Worm (Caenorhabditis elegans): ENCODE results near the gene C01G5.25.

The C01G5.25 gene

ce11 chrIV:6541435-6541834 lies at the start of gene C01G5.25:
Gene C01G5.25 (plus strand): TSS chrIV:6541684.
- TF ChIP-seq him-1 (tag; optimal IDR thresholded peaks at IDR 0.05): no peak
- TF ChIP-seq W03F9.2 (tag; optimal IDR thresholded peaks at IDR 0.05): no peak
- TF ChIP-seq dao-5 (tag; optimal IDR thresholded peaks at IDR 0.05): no peak

- TF ChIP-seq dao-5 (tag; optimal IDR thresholded peaks at IDR 0.05) (no peak), W03F9.2 (tag; optimal IDR thresholded peaks at IDR 0.05) (no peak), him-1 (tag; optimal IDR thresholded peaks at IDR 0.05) (no peak)
Measured at ce11 chrIV:6491915-6492314, 49.6 kb upstream of the C01G5.25 start.

- TF ChIP-seq him-1 (tag; optimal IDR thresholded peaks at IDR 0.05) (no peak), W03F9.2 (tag; optimal IDR thresholded peaks at IDR 0.05) (no peak), dao-5 (tag; optimal IDR thresholded peaks at IDR 0.05) (no peak)
Measured at ce11 chrIV:6493299-6493698, 48.2 kb upstream of the C01G5.25 start, which contains the start of gene Y73B6BL.44. Gene Y73B6BL.44 (plus strand): TSS chrIV:6493599.

- TF ChIP-seq him-1 (tag; optimal IDR thresholded peaks at IDR 0.05) (no peak), W03F9.2 (tag; optimal IDR thresholded peaks at IDR 0.05) (no peak), dao-5 (tag; optimal IDR thresholded peaks at IDR 0.05) (no peak)
Measured at ce11 chrIV:6496103-6496502, 45.4 kb upstream of the C01G5.25 start.

ce11 chrIV:6500433-6500832 lies 41.1 kb upstream of the C01G5.25 start:
- TF ChIP-seq dao-5 (tag; optimal IDR thresholded peaks at IDR 0.05) (no peak), him-1 (tag; optimal IDR thresholded peaks at IDR 0.05) (no peak), W03F9.2 (tag; optimal IDR thresholded peaks at IDR 0.05) (no peak)

- TF ChIP-seq him-1 (tag; optimal IDR thresholded peaks at IDR 0.05) (no peak), W03F9.2 (tag; optimal IDR thresholded peaks at IDR 0.05) (no peak), dao-5 (tag; optimal IDR thresholded peaks at IDR 0.05) (no peak)
Measured at ce11 chrIV:6500843-6501242, 40.6 kb upstream of the C01G5.25 start.

- TF ChIP-seq W03F9.2 (tag; optimal IDR thresholded peaks at IDR 0.05) (no peak), him-1 (tag; optimal IDR thresholded peaks at IDR 0.05) (no peak), dao-5 (tag; optimal IDR thresholded peaks at IDR 0.05) (no peak)
Measured at ce11 chrIV:6502725-6503124, 38.8 kb upstream of the C01G5.25 start.

- TF ChIP-seq dao-5 (tag; optimal IDR thresholded peaks at IDR 0.05) (no peak), W03F9.2 (tag; optimal IDR thresholded peaks at IDR 0.05) (no peak), him-1 (tag; optimal IDR thresholded peaks at IDR 0.05) (no peak)
Measured at ce11 chrIV:6506424-6506823, 35.1 kb upstream of the C01G5.25 start, which contains the start of gene pqn-89. Gene pqn-89 (plus strand): TSS chrIV:6506724.

ce11 chrIV:6511767-6512166 lies 29.7 kb upstream of the C01G5.25 start:
- TF ChIP-seq him-1 (tag; optimal IDR thresholded peaks at IDR 0.05): no peak
- TF ChIP-seq dao-5 (tag; optimal IDR thresholded peaks at IDR 0.05): no peak
- TF ChIP-seq W03F9.2 (tag; optimal IDR thresholded peaks at IDR 0.05): no peak

- no peak for TF ChIP-seq W03F9.2 (tag; optimal IDR thresholded peaks at IDR 0.05)
- no peak for TF ChIP-seq dao-5 (tag; optimal IDR thresholded peaks at IDR 0.05)
- no peak for TF ChIP-seq him-1 (tag; optimal IDR thresholded peaks at IDR 0.05)
Measured at ce11 chrIV:6514700-6515099, 26.8 kb upstream of the C01G5.25 start.

- TF ChIP-seq W03F9.2 (tag; optimal IDR thresholded peaks at IDR 0.05) (no peak), him-1 (tag; optimal IDR thresholded peaks at IDR 0.05) (no peak), dao-5 (tag; optimal IDR thresholded peaks at IDR 0.05) (no peak)
Measured at ce11 chrIV:6517859-6518258, 23.6 kb upstream of the C01G5.25 start, which contains the start of gene C01G5.7. Gene C01G5.7 (plus strand): TSS chrIV:6518159.

- TF ChIP-seq W03F9.2 (tag; optimal IDR thresholded peaks at IDR 0.05): no peak
- no peak for TF ChIP-seq him-1 (tag; optimal IDR thresholded peaks at IDR 0.05)
- no peak for TF ChIP-seq dao-5 (tag; optimal IDR thresholded peaks at IDR 0.05)
Measured at ce11 chrIV:6519593-6519992, 21.9 kb upstream of the C01G5.25 start, which contains the start of gene C01G5.9. Gene C01G5.9 (plus strand): TSS chrIV:6519893.

ce11 chrIV:6522305-6522917 lies 19.1 kb upstream of the C01G5.25 start, which contains the start of gene ddi-1:
Gene ddi-1 (plus strand): TSS chrIV:6522867.
- TF ChIP-seq W03F9.2 (tag; optimal IDR thresholded peaks at IDR 0.05): peak; percentile 0
- no peak for TF ChIP-seq him-1 (tag; optimal IDR thresholded peaks at IDR 0.05)

- TF ChIP-seq W03F9.2 (tag; optimal IDR thresholded peaks at IDR 0.05) (no peak), him-1 (tag; optimal IDR thresholded peaks at IDR 0.05) (no peak), dao-5 (tag; optimal IDR thresholded peaks at IDR 0.05) (no peak)
Measured at ce11 chrIV:6523773-6524172, 17.7 kb upstream of the C01G5.25 start.

- TF ChIP-seq W03F9.2 (tag; optimal IDR thresholded peaks at IDR 0.05) (no peak), dao-5 (tag; optimal IDR thresholded peaks at IDR 0.05) (no peak), him-1 (tag; optimal IDR thresholded peaks at IDR 0.05) (no peak)
Measured at ce11 chrIV:6524531-6524930, 17.0 kb upstream of the C01G5.25 start, which contains the start of gene C01G5.5. Gene C01G5.5 (plus strand): TSS chrIV:6524610.

Data from whole organism, L4/young adult.